Worm (Caenorhabditis elegans): ENCODE data around the gene sav-1.

ce11 chrX:2271429-2271828, 15.6 kb downstream of the sav-1 start:
- TF ChIP-seq flt-1 (GFP tag; IDR thresholded peaks at IDR 0.05) (no peak), cog-1 (tag; optimal IDR thresholded peaks at IDR 0.05) (no peak), ztf-23 (GFP tag; IDR thresholded peaks at IDR 0.05) (no peak), T22C8.4 (GFP tag; IDR thresholded peaks at IDR 0.05) (no peak), med-1 (GFP tag; optimal IDR thresholded peaks at IDR 0.05; ENCODE audit: insufficient read depth) (no peak), ztf-29 (GFP tag; IDR thresholded peaks at IDR 0.05) (no peak), ref-1 (GFP tag; conservative IDR thresholded peaks at IDR 0.05) (no peak)

Measured in whole organism, midembryonic.